Worm (Caenorhabditis elegans) whole organism, L1 larva: ENCODE measurements around the gene T24C12.3.

Experiments
- mdl-1 ChIP-seq, 2 experiments: fragments of 150-350 bp; optimal IDR thresholded peaks; 2 replicates each; lab custom pipeline; 2014 to 2017; ENCODE audit warnings: missing biosample characterization in 2 of 2, missing genetic modification characterization in 2 of 2, inconsistent platforms in 1 of 2
- mep-1 ChIP-seq: fragments of 150-350 bp; optimal IDR thresholded peaks from 2 replicates; lab custom pipeline; 2014; ENCODE audit warnings: missing biosample characterization, missing genetic modification characterization
- nhr-11 ChIP-seq: fragments of 150-350 bp; optimal IDR thresholded peaks from 2 replicates; lab custom pipeline; 2014; ENCODE audit warnings: missing biosample characterization, missing genetic modification characterization
- nhr-47 ChIP-seq: sonication (generic microtip); optimal IDR thresholded peaks from 2 replicates; lab custom pipeline; 2016; ENCODE audit warnings: mild to moderate bottlenecking, missing genetic modification characterization, moderate library complexity, missing compliant biosample characterization
- snpc-4 ChIP-seq: fragments of 150-350 bp; optimal IDR thresholded peaks from 2 replicates; lab custom pipeline; 2014; ENCODE audit warnings: missing biosample characterization, missing genetic modification characterization
- ztf-11 ChIP-seq, 2 experiments: sonication (generic microtip); optimal IDR thresholded peaks; 2 replicates each; lab custom pipeline; 2016 to 2017; ENCODE audit warnings: missing genetic modification characterization in 2 of 2, missing biosample characterization in 1 of 2, missing compliant biosample characterization in 1 of 2

- TF ChIP-seq ztf-11 (tag; optimal IDR thresholded peaks at IDR 0.05; lab: Kevin White, UChicago): no peak
- TF ChIP-seq nhr-11: no peak
- TF ChIP-seq mdl-1 (tag; optimal IDR thresholded peaks at IDR 0.05; lab: Kevin White, UChicago): no peak
- TF ChIP-seq nhr-47: no peak
- no peak for TF ChIP-seq snpc-4 (tag; lab: Kevin White, UChicago)
- TF ChIP-seq mep-1 (tag; lab: Kevin White, UChicago): no peak
Observed at ce11 chrX:2210164-2210563, 6.5 kb upstream of the T24C12.3 start.
